Worm (Caenorhabditis elegans): Measurements from ENCODE around the gene C16D9.3.

Gene C16D9.3

DNA sequence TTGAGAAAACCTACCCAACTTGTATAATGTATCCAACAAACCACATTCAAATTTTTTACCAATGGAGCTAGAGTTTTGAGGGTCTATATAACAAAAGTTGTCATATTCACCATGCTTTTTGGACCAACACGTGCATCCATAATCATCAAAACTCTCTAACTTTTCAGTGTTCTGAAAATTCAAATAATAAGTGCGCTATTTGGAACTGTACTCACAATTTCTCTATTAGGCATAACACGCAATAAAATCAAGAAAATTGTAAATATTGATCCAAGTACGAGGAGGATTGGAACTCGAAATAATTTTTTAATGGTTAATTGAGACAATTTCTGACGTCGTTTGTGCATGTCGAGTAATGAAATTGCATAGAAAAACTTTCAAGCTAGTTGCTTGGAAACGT, at the start of gene C16D9.3:
TSS of gene C16D9.3 (minus strand) at position 101 of the 400 bp plus-strand sequence.
- TF ChIP-seq lin-29 (GFP tag; IDR thresholded peaks at IDR 0.05) (no peak), set-16 (GFP tag; IDR thresholded peaks at IDR 0.05) (no peak), F10B5.3 (tag; optimal IDR thresholded peaks at IDR 0.05) (no peak), ceh-28 (tag; optimal IDR thresholded peaks at IDR 0.05) (no peak), rbr-2 (tag; optimal IDR thresholded peaks at IDR 0.05) (no peak)

DNA sequence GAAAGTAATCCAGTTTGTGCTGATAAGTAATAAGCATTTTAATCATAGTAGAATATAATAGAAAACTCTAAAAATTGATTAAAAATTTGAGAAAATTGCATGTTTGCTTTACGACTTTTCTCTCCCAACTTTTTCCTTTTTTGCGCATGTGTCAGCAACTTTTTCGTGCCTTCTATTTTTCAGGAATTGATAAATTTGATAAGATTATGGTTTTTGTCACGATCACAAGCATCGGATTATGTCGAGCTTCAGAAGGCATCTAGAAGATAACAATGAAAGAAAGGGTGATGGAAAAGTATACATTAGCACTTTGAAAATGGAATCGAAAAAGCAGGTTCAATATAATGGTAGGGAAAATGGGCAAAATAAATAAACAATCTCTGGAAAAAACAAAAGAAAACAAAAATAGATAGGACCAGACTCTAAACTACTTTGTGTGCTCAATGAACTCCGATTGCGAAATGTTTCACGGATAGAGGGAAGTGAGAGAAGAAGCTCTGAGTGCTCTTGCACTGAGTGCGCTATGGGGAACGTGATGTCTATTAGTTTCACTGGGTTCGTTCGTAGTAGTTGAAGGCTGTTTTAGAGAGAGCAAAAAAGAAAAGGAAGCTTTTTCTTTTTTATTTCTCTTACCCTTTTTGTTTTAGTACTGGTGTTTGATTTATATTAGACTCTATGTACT, 48.4 kb upstream of the C16D9.3 start:
- TF ChIP-seq hif-1 (tag; optimal IDR thresholded peaks at IDR 0.05): peak in 1 of 2 experiments; percentile 78
- TF ChIP-seq lin-13 (GFP tag; optimal IDR thresholded peaks at IDR 0.05): no peak
- TF ChIP-seq daf-16 (GFP tag; optimal IDR thresholded peaks at IDR 0.05): peak in 1 of 2 experiments; percentile 17
- no peak for TF ChIP-seq daf-16 (tag; optimal IDR thresholded peaks at IDR 0.05)
- TF ChIP-seq nhr-48 (tag; optimal IDR thresholded peaks at IDR 0.05): peak; percentile 94
- TF ChIP-seq F37D6.2 (tag; optimal IDR thresholded peaks at IDR 0.05): no peak
- peak; percentile 50; the same call in 1 of the 2 replicates for TF ChIP-seq ctbp-1 (GFP tag; IDR thresholded peaks at IDR 0.05)
- no peak for TF ChIP-seq unc-62 (GFP tag; optimal IDR thresholded peaks at IDR 0.05 in 1 of 2)
- no peak for TF ChIP-seq unc-62 (tag; optimal IDR thresholded peaks at IDR 0.05)
- peak; percentile 66 for TF ChIP-seq hlh-30 (tag; optimal IDR thresholded peaks at IDR 0.05; ENCODE audit: insufficient read depth)
- TF ChIP-seq dmd-6 (GFP tag; IDR thresholded peaks at IDR 0.05): peak; percentile 22; the same call in 1 of the 2 replicates
- TF ChIP-seq spr-1 (tag; optimal IDR thresholded peaks at IDR 0.05): no peak
- TF ChIP-seq aha-1 (tag): peak; percentile 92

DNA sequence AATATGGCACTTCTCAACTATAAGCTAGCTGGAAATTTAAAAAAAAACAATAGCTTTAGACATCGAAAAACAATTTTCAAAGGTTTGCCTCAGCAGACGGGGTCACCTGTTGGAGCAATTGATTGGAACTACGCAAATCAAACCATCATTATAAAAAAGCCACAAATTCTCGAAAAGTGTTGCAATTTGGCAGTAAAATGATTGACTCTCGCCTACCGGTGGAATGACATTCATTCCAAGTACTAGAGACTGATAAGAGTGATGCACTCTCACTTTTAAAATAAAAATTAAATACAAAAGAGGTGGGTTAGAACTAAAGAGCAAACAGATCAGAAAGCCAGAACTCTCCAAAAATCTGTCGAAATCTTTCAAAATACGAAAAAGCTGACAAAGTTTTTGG, 45.6 kb upstream of the C16D9.3 start:
- TF ChIP-seq dmd-6 (GFP tag; IDR thresholded peaks at IDR 0.05) (peak; percentile 58; the same call in 1 of the 2 replicates), nhr-28 (tag; optimal IDR thresholded peaks at IDR 0.05) (peak; percentile 26), tag-97 (GFP tag; IDR thresholded peaks at IDR 0.05) (no peak)

DNA sequence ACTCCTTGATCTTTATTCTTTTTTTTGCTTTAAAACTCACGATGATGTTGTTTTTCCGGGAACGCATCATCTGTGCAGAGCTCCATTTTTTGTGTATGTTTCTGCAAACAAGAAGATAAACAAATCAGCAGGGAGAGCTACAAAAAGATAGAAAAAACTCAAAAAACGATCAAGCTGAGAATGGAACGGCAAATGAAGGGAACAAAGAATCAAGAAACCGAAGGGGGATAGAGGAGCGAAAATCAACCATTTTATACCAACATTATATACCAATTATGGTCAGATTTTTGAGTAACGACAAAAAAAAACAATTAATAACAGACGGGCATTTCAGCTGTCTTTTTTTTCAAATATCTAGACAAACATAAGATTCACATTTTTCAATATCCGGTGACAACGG, 45.0 kb upstream of the C16D9.3 start, which contains the start of gene slc-17.5:
TSS of gene slc-17.5 (minus strand) at position 101 of the 400 bp plus-strand sequence.
- TF ChIP-seq unc-62 (GFP tag; optimal IDR thresholded peaks at IDR 0.05 in 1 of 2) (peak in 1 of 2 experiments; percentile 78), unc-62 (tag; optimal IDR thresholded peaks at IDR 0.05) (no peak), pha-4 (GFP tag; IDR thresholded peaks at IDR 0.05) (no peak), pha-4 (tag; optimal IDR thresholded peaks at IDR 0.05) (no peak), vab-7 (GFP tag; IDR thresholded peaks at IDR 0.05) (no peak), cey-2 (tag; optimal IDR thresholded peaks at IDR 0.05; ENCODE audit: borderline replicate concordance, insufficient read depth) (no peak), aha-1 (tag) (no peak), nhr-42 (GFP tag; IDR thresholded peaks at IDR 0.05) (no peak)

DNA sequence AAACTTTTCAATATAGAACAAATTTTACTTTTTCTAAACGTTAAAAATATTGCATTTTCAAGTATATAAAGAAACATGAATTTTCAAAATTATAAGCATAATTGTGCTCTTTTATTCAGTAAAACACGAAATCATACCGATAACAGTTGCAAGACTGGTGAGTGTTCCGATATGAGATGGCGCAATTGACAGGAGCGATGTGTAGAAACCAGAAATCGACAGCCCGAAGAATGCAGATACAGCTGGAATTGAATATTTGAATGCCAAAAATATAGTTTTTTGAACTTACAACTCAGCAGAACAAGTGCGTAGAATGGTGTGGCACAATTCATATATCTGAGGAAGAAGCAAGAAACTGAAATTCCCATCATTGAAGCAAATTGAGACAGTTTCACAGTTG, 43.1 kb upstream of the C16D9.3 start:
- TF ChIP-seq dmd-6 (GFP tag; IDR thresholded peaks at IDR 0.05): peak; percentile 16; the same call in 1 of the 2 replicates
- TF ChIP-seq aha-1 (tag): peak; percentile 62
- TF ChIP-seq T26A8.4 (GFP tag; IDR thresholded peaks at IDR 0.05): no peak

DNA sequence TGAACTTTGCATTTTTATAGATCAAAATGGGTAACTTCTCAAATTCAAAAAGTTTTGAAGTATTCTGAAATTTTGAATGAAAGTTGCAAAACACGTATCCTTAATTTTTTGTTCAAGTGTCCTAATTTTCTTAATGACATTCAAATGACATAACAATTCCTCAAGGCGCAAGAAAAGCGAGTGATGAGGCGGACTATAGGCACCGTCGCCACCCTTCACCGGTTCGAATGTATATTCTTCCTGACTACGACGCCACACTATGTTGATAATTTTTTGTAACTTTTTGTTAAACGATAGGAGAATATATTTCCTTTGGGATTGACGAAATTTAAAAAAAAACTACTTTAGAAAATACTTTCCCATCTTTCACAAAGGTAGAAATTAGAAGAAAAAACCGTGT, 41.8 kb upstream of the C16D9.3 start:
- TF ChIP-seq gei-8 (GFP tag; optimal IDR thresholded peaks at IDR 0.05) (no peak), F10B5.3 (tag; optimal IDR thresholded peaks at IDR 0.05) (no peak), aha-1 (tag) (peak; percentile 81), Y75B8A.6 (GFP tag; IDR thresholded peaks at IDR 0.05) (no peak), nhr-41 (GFP tag; IDR thresholded peaks at IDR 0.05) (no peak)

Measured in whole organism, L4 larva.